Fruit fly (Drosophila melanogaster) whole organism, pupa: Measurements from ENCODE around the gene PGRP-LC.

ENCODE experiments used
- CG10348 ChIP-seq: fragments of 200-800 bp; sonication (Bioruptor generic); IDR thresholded peaks from 2 replicates; pipeline ENCODE4 v1.3.6; 2022; ENCODE audit warnings: missing biosample characterization, missing genetic modification characterization
- CG12605 ChIP-seq: fragments of 200-800 bp; sonication (Bioruptor generic); IDR thresholded peaks from 2 replicates; pipeline ENCODE4 v1.3.6; 2022; ENCODE audit warnings: missing biosample characterization, missing genetic modification characterization
- CG13204 ChIP-seq: fragments of 200-800 bp; sonication (Bioruptor generic); optimal IDR thresholded peaks from 2 replicates; lab custom pipeline; 2018; ENCODE audit warnings: missing biosample characterization, mild to moderate bottlenecking, missing genetic modification characterization, moderate library complexity
- CG14655 ChIP-seq: fragments of 200-800 bp; sonication (Bioruptor generic); optimal IDR thresholded peaks from 3 replicates; lab custom pipeline; 2017; ENCODE audit warnings: mild to moderate bottlenecking, missing biosample characterization, missing genetic modification reagents, missing genetic modification characterization
- CG15710 ChIP-seq: fragments of 200-800 bp; sonication (Bioruptor generic); optimal IDR thresholded peaks from 2 replicates; lab custom pipeline; 2018; ENCODE audit warnings: missing biosample characterization, mild to moderate bottlenecking, missing genetic modification characterization, moderate library complexity
- CG17806 ChIP-seq: fragments of 200-800 bp; sonication (Bioruptor generic); optimal IDR thresholded peaks from 2 replicates; lab custom pipeline; 2018; ENCODE audit warnings: missing biosample characterization, mild to moderate bottlenecking, missing genetic modification characterization, moderate library complexity
- CG32121 ChIP-seq: fragments of 200-800 bp; sonication (Bioruptor generic); IDR thresholded peaks from 2 replicates; pipeline ENCODE4 v1.3.6; 2022; ENCODE audit warnings: missing biosample characterization, missing genetic modification characterization
- CG34367 ChIP-seq: fragments of 200-800 bp; sonication (Bioruptor generic); optimal IDR thresholded peaks from 2 replicates; lab custom pipeline; 2018; ENCODE audit warnings: missing biosample characterization, mild to moderate bottlenecking, missing genetic modification characterization
- CG4496 ChIP-seq: fragments of 200-800 bp; sonication (Bioruptor generic); IDR thresholded peaks from 3 replicates; pipeline ENCODE4 v1.3.6; 2022; ENCODE audit warnings: missing biosample characterization, missing genetic modification characterization
- CG8159 ChIP-seq: fragments of 200-800 bp; sonication (Bioruptor generic); optimal IDR thresholded peaks from 3 replicates; lab custom pipeline; 2018; ENCODE audit warnings: missing biosample characterization, mild to moderate bottlenecking, missing genetic modification characterization, moderate library complexity
- CG8301 ChIP-seq: fragments of 200-800 bp; sonication (Bioruptor generic); optimal IDR thresholded peaks from 2 replicates; lab custom pipeline; 2018; ENCODE audit warnings: missing biosample characterization, mild to moderate bottlenecking, missing genetic modification characterization
- CG9948 ChIP-seq: fragments of 200-800 bp; sonication (Bioruptor generic); optimal IDR thresholded peaks from 2 replicates; lab custom pipeline; 2018; ENCODE audit warnings: missing biosample characterization, mild to moderate bottlenecking, missing genetic modification characterization, moderate library complexity
- D1 ChIP-seq: fragments of 200-800 bp; sonication (Bioruptor generic); optimal IDR thresholded peaks from 2 replicates; lab custom pipeline; 2018; ENCODE audit warnings: missing biosample characterization, mild to moderate bottlenecking, missing genetic modification characterization, moderate library complexity
- EcR ChIP-seq: fragments of 200-800 bp; sonication (Bioruptor generic); optimal IDR thresholded peaks from 3 replicates; lab custom pipeline; 2019; ENCODE audit warnings: missing biosample characterization, missing genetic modification characterization, mild to moderate bottlenecking, moderate library complexity, missing genetic modification reagents
- Ets98B ChIP-seq: fragments of 200-800 bp; sonication (Bioruptor generic); IDR thresholded peaks from 2 replicates; pipeline ENCODE4 v1.3.6; 2022; ENCODE audit warnings: missing biosample characterization, missing genetic modification characterization
- Pif1A ChIP-seq: fragments of 200-800 bp; sonication (Bioruptor generic); optimal IDR thresholded peaks from 3 replicates; lab custom pipeline; 2016; ENCODE audit warnings: missing biosample characterization, missing genetic modification characterization
- Pif1B ChIP-seq: fragments of 200-800 bp; sonication (Bioruptor generic); optimal IDR thresholded peaks from 3 replicates; lab custom pipeline; 2016; ENCODE audit warnings: missing biosample characterization, missing genetic modification characterization
- Snoo ChIP-seq: fragments of 200-800 bp; sonication (Bioruptor generic); optimal IDR thresholded peaks from 3 replicates; lab custom pipeline; 2017; ENCODE audit warnings: missing biosample characterization, mild to moderate bottlenecking, missing genetic modification characterization, inconsistent platforms
- fd96Ca ChIP-seq: fragments of 200-800 bp; sonication (Bioruptor generic); IDR thresholded peaks from 3 replicates; pipeline ENCODE4 v1.3.6; 2022; ENCODE audit warnings: missing biosample characterization, missing genetic modification characterization
- gl ChIP-seq: fragments of 200-800 bp; sonication (Bioruptor generic); optimal IDR thresholded peaks from 2 replicates; lab custom pipeline; 2018; ENCODE audit warnings: missing biosample characterization, mild to moderate bottlenecking, missing genetic modification characterization
- rn ChIP-seq: fragments of 200-800 bp; sonication (Bioruptor generic); IDR thresholded peaks from 2 replicates; pipeline ENCODE4 v1.3.6; 2022; ENCODE audit warnings: missing biosample characterization, missing genetic modification characterization

The PGRP-LC gene

dm6 chr3L:9357830-9358712, 19.5 kb downstream of the PGRP-LC start:
- no peak for TF ChIP-seq fd96Ca
- no peak for TF ChIP-seq Snoo (tag; lab: Kevin White, UChicago)
- peak; percentile 53 for TF ChIP-seq Ets98B (GFP tag; lab: Robert Waterston, UW)
- TF ChIP-seq CG34367, result peak; percentile 21
- peak; percentile 71 for TF ChIP-seq CG14655
- peak; percentile 51 for TF ChIP-seq Pif1B (GFP tag; lab: Kevin White, UChicago)
- peak; percentile 65 for TF ChIP-seq CG4496 (GFP tag; lab: Robert Waterston, UW)
- peak; percentile 31 for TF ChIP-seq CG17806 (tag; lab: Kevin White, UChicago)
- no peak for TF ChIP-seq CG10348 (GFP tag; lab: Robert Waterston, UW)
- TF ChIP-seq D1 (tag; lab: Kevin White, UChicago), result no peak
- peak; percentile 51; the same call in 1 of the 2 replicates for TF ChIP-seq CG32121 (GFP tag; lab: Robert Waterston, UW)
- peak; percentile 52 for TF ChIP-seq CG15710 (tag; lab: Kevin White, UChicago)
- no peak for TF ChIP-seq EcR
- TF ChIP-seq CG8301 (tag; lab: Kevin White, UChicago), result peak; percentile 30
- TF ChIP-seq CG8159 (tag; lab: Kevin White, UChicago), result peak; percentile 31
- peak; percentile 11 for TF ChIP-seq CG9948 (tag; lab: Kevin White, UChicago)
- peak; percentile 18 for TF ChIP-seq Pif1A (GFP tag; lab: Kevin White, UChicago)
- peak; percentile 72 for TF ChIP-seq CG12605 (GFP tag; lab: Robert Waterston, UW)
- no peak for TF ChIP-seq CG13204
- peak; percentile 75 for TF ChIP-seq gl (tag; lab: Kevin White, UChicago)
- TF ChIP-seq rn (GFP tag; lab: Robert Waterston, UW), result no peak

DNA sequence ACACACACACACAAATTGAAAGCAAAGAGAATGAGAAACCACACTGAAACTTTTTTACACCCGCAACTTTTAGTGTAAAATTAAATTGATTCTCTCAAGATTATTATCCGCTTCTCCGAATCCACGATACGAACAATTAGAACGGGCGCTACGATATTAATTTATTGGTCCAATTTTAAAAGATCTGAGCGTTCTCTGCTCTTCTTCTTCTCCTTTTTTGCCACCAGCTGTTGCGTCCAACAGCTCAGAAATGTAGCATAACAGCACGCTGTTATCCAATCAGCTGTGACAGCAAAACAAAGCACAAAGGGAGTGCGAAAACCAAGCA, 20.1 kb downstream of the PGRP-LC start, which contains the start of the genes UGP and Svip:
Gene UGP, minus strand, starts transcription at position 223 of the 328 bp plus-strand sequence.
Gene Svip, plus strand, starts transcription at position 287 of the 328 bp plus-strand sequence.
- TF ChIP-seq Snoo (tag; lab: Kevin White, UChicago) (no peak), CG9948 (tag; lab: Kevin White, UChicago) (no peak), CG13204 (no peak), fd96Ca (peak; percentile 73), Pif1B (GFP tag; lab: Kevin White, UChicago) (peak; percentile 47), CG32121 (GFP tag; lab: Robert Waterston, UW) (peak; percentile 56), CG14655 (no peak), Ets98B (GFP tag; lab: Robert Waterston, UW) (peak; percentile 68), CG17806 (tag; lab: Kevin White, UChicago) (peak; percentile 4), CG4496 (GFP tag; lab: Robert Waterston, UW) (peak; percentile 68; the same call in 2 of the 3 replicates), EcR (no peak), CG8301 (tag; lab: Kevin White, UChicago) (peak; percentile 17), CG34367 (no peak), D1 (tag; lab: Kevin White, UChicago) (no peak), Pif1A (GFP tag; lab: Kevin White, UChicago) (peak; percentile 27), gl (tag; lab: Kevin White, UChicago) (peak; percentile 21), CG8159 (tag; lab: Kevin White, UChicago) (no peak), rn (GFP tag; lab: Robert Waterston, UW) (no peak), CG10348 (GFP tag; lab: Robert Waterston, UW) (no peak), CG15710 (tag; lab: Kevin White, UChicago) (peak; percentile 3), CG12605 (GFP tag; lab: Robert Waterston, UW) (peak; percentile 55; the same call in 1 of the 2 replicates)

DNA sequence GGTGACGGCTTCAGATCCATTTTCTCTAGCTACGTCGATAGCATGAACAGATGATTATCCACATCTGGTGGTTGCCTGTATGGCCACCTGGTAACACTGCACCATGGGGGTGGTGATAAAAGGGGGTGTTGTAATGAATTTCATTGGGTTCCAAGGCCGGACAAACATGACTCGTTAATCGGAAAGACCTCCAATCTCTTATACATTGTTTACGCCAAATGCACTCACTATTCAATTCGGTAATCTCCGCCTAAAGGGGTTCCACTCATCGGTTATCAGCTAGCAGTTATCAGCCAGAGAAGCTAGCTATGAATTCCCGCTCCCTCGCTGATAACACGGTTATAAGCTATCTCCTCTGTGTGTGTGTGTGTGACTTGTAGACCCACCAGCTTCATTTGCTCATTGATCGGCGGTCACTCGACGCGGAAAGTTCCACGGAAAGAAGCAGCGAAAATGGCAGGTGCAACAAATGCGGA, 21.6 kb downstream of the PGRP-LC start, which contains the start of gene Pdxk:
Gene Pdxk, plus strand, starts transcription at position 100 of the 476 bp plus-strand sequence.
- TF ChIP-seq CG17806 (tag; lab: Kevin White, UChicago) (no peak), CG13204 (peak; percentile 13), CG34367 (no peak), EcR (peak; percentile 66), fd96Ca (no peak), Snoo (tag; lab: Kevin White, UChicago) (peak; percentile 2), CG8159 (tag; lab: Kevin White, UChicago) (no peak), Pif1B (GFP tag; lab: Kevin White, UChicago) (no peak), CG12605 (GFP tag; lab: Robert Waterston, UW) (no peak), CG14655 (no peak), Ets98B (GFP tag; lab: Robert Waterston, UW) (peak; percentile 26; the same call in 1 of the 2 replicates), CG15710 (tag; lab: Kevin White, UChicago) (no peak), CG9948 (tag; lab: Kevin White, UChicago) (no peak), D1 (tag; lab: Kevin White, UChicago) (no peak), CG32121 (GFP tag; lab: Robert Waterston, UW) (0 out of 2 replicates have a peak, but pooled peaks have one; percentile 31), gl (tag; lab: Kevin White, UChicago) (peak; percentile 38), CG8301 (tag; lab: Kevin White, UChicago) (no peak), Pif1A (GFP tag; lab: Kevin White, UChicago) (no peak), CG10348 (GFP tag; lab: Robert Waterston, UW) (no peak), CG4496 (GFP tag; lab: Robert Waterston, UW) (peak; percentile 28; the same call in 1 of the 3 replicates), rn (GFP tag; lab: Robert Waterston, UW) (no peak)

DNA sequence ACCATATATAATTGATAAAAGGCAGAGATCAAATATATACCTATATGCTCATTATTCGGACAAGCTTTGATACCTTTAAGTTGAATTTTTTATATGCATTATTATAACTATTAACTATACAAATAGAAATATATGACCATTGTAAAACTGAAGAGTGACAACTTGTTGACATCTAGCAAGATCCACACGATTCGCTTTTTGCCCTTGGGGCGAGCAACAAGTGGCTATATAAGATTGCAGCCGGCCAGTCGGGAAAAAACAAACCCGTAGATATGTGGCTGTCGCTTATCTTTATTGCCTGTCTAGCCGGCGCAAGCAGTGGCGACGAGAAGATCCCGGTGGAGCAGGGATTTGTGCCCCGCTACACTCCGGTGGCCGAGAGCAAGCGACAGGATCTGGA, 23.3 kb downstream of the PGRP-LC start, which contains the start of gene CG34456:
Gene CG34456, plus strand, starts transcription at position 215 of the 400 bp plus-strand sequence.
- peak; percentile 20 for TF ChIP-seq EcR
- TF ChIP-seq CG4496 (GFP tag; lab: Robert Waterston, UW), result 0 out of 3 replicates have a peak, but pooled peaks have one; percentile 41
- TF ChIP-seq Ets98B (GFP tag; lab: Robert Waterston, UW), result no peak
- no peak for TF ChIP-seq CG32121 (GFP tag; lab: Robert Waterston, UW)
- TF ChIP-seq gl (tag; lab: Kevin White, UChicago), result no peak
